Fruit fly (Drosophila melanogaster): ENCODE data around the gene Dhps.

Gene Dhps

DNA sequence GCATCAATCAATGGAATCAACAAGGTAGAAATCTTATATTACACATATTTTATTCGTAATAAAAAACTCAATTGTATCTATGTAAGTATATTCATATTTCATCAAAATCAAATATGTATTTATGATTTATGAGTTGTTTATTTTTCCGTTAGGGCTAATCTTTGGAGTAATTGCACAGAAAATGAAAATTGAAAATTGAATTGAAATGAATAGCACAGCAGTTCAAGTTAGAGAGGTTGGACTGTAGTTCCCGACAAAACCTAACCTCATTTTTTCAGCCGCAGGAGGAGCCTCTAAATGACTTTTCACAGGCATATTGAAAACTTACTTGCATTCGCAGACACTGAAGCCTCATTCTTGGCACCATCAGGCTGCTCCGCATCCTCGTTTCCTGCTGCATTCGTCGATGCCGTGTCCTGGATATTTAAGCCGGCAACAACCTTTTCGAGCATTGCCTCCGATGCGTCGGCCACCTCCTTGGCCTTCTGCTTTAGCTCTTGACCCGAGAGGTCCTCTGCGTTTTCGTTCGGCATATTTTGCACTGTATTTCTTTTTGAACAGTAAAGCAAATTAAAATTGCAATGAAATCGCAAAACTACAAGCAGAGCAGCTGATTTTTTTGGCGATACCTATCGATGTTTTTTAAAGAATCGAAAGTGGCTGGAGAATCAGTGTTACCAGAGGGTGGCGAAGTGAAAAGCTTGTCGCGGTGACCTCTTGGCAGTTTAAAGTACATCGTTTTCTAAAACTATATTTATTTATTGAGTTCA is 20.0 kb upstream of the Dhps start, which contains the start of gene Nmt:
Gene Nmt (minus strand): TSS at position 635 of the 770 bp plus-strand sequence.
- TF ChIP-seq CrebA (GFP tag; optimal IDR thresholded peaks at IDR 0.05; ENCODE audit: borderline replicate concordance) = no peak
- TF ChIP-seq woc (GFP tag; optimal IDR thresholded peaks at IDR 0.05) = peak; percentile 52
- no peak for TF ChIP-seq pan (optimal IDR thresholded peaks at IDR 0.05)
- TF ChIP-seq br (GFP tag; optimal IDR thresholded peaks at IDR 0.05) = no peak
- peak; percentile 1 for TF ChIP-seq h (GFP tag; optimal IDR thresholded peaks at IDR 0.05)
- TF ChIP-seq Hr83 (GFP tag; optimal IDR thresholded peaks at IDR 0.05; ENCODE audit: poor library complexity, severe bottlenecking) = peak; percentile 44
- no peak for TF ChIP-seq lola (GFP tag; optimal IDR thresholded peaks at IDR 0.05)
- TF ChIP-seq Hr78 (GFP tag; optimal IDR thresholded peaks at IDR 0.05) = no peak
- no peak for TF ChIP-seq GATAd (GFP tag; optimal IDR thresholded peaks at IDR 0.05)
- TF ChIP-seq HLH106 (tag; optimal IDR thresholded peaks at IDR 0.05) = no peak
- no peak for TF ChIP-seq Vsx2 (GFP tag; optimal IDR thresholded peaks at IDR 0.05; ENCODE audit: partially characterized antibody)
- TF ChIP-seq OdsH (GFP tag; optimal IDR thresholded peaks at IDR 0.05) = peak; percentile 49
- TF ChIP-seq Dif (GFP tag; optimal IDR thresholded peaks at IDR 0.05; ENCODE audit: partially characterized antibody) = no peak
- no peak for TF ChIP-seq jim (GFP tag; optimal IDR thresholded peaks at IDR 0.05)
- no peak for TF ChIP-seq brk (GFP tag; optimal IDR thresholded peaks at IDR 0.05)
- no peak for TF ChIP-seq dsf (GFP tag; optimal IDR thresholded peaks at IDR 0.05; ENCODE audit: borderline replicate concordance)
- no peak for TF ChIP-seq Dfd (GFP tag; optimal IDR thresholded peaks at IDR 0.05)
- TF ChIP-seq fru (GFP tag; optimal IDR thresholded peaks at IDR 0.05) = no peak
- no peak for TF ChIP-seq sv (GFP tag; optimal IDR thresholded peaks at IDR 0.05)
- no peak for TF ChIP-seq N (GFP tag; optimal IDR thresholded peaks at IDR 0.05)
- TF ChIP-seq CG32264 (GFP tag; optimal IDR thresholded peaks at IDR 0.05) = no peak
- peak in 1 of 2 experiments; percentile 58 for TF ChIP-seq foxo (GFP tag; optimal IDR thresholded peaks at IDR 0.05)
- no peak for TF ChIP-seq Rel (GFP tag; optimal IDR thresholded peaks at IDR 0.05)
- TF ChIP-seq Rel (tag; optimal IDR thresholded peaks at IDR 0.05) = no peak
- no peak for TF ChIP-seq dl (GFP tag; optimal IDR thresholded peaks at IDR 0.05; ENCODE audit: insufficient read depth in 1 of 2, partially characterized antibody in 2 of 2)
- TF ChIP-seq Hnf4 (GFP tag; optimal IDR thresholded peaks at IDR 0.05) = no peak
- no peak for TF ChIP-seq usp (GFP tag; optimal IDR thresholded peaks at IDR 0.05)
- peak; percentile 44 for TF ChIP-seq rgr (GFP tag; optimal IDR thresholded peaks at IDR 0.05)
- peak; percentile 24 for TF ChIP-seq ey (GFP tag; optimal IDR thresholded peaks at IDR 0.05)
- no peak for TF ChIP-seq Abd-B (GFP tag; optimal IDR thresholded peaks at IDR 0.05)
- TF ChIP-seq Myc (optimal IDR thresholded peaks at IDR 0.05) = no peak
- no peak for TF ChIP-seq dmrt93B (GFP tag; optimal IDR thresholded peaks at IDR 0.05)
- no peak for TF ChIP-seq Mio (GFP tag; optimal IDR thresholded peaks at IDR 0.05)
- peak; percentile 30 for TF ChIP-seq psq (GFP tag; optimal IDR thresholded peaks at IDR 0.05)
- TF ChIP-seq Jra (GFP tag; optimal IDR thresholded peaks at IDR 0.05) = no peak
- no peak for TF ChIP-seq tai (GFP tag; optimal IDR thresholded peaks at IDR 0.05)
- no peak for TF ChIP-seq sage (GFP tag; optimal IDR thresholded peaks at IDR 0.05)

DNA sequence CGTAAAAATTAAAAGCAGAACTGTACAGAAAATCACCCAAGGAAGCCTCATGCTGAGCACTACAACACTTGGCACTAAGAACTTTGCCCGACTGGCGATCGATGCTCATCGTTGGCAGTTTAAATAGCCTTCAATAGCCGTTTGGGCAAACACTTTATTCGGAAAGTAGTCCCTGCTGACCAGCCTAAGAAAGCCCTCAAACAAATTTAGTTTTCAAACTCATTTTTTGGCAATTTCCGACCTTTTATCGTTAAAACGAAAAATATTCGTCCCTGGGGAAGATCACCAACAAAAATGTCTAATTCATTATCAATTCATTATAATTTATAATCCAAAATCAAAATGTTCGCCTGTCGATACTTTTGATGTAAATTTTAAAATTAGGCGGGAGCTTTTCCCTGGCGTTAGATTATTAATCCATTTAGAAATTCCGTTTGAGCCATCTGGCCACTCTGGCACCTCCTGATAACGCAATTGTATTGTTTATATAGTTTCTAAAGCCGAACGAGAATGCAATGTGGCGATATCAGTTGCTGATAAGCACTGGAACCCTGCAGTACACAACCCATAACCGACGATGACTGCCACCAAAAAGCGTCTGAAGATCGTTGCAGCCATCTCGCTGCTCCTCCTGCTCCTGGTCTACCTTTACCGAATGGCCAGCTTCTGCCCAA is 17.4 kb upstream of the Dhps start, which contains the start of the genes mthl7 and Uxs:
Gene mthl7 (minus strand): TSS at position 51 of the 674 bp plus-strand sequence.
Gene Uxs (plus strand): TSS at position 460 of the 674 bp plus-strand sequence.
- TF ChIP-seq dmrt93B (GFP tag; optimal IDR thresholded peaks at IDR 0.05) (no peak), Hnf4 (GFP tag; optimal IDR thresholded peaks at IDR 0.05) (no peak), Dif (GFP tag; optimal IDR thresholded peaks at IDR 0.05; ENCODE audit: partially characterized antibody) (no peak), woc (GFP tag; optimal IDR thresholded peaks at IDR 0.05) (no peak), CG9705 (GFP tag; optimal IDR thresholded peaks at IDR 0.05) (no peak), GATAd (GFP tag; optimal IDR thresholded peaks at IDR 0.05) (no peak), Vsx2 (GFP tag; optimal IDR thresholded peaks at IDR 0.05; ENCODE audit: partially characterized antibody) (no peak), Rel (GFP tag; optimal IDR thresholded peaks at IDR 0.05) (no peak), Rel (tag; optimal IDR thresholded peaks at IDR 0.05) (no peak), usp (GFP tag; optimal IDR thresholded peaks at IDR 0.05) (no peak), CrebA (GFP tag; optimal IDR thresholded peaks at IDR 0.05; ENCODE audit: borderline replicate concordance) (no peak), br (GFP tag; optimal IDR thresholded peaks at IDR 0.05) (no peak), N (GFP tag; optimal IDR thresholded peaks at IDR 0.05) (no peak), ey (GFP tag; optimal IDR thresholded peaks at IDR 0.05) (no peak), dsf (GFP tag; optimal IDR thresholded peaks at IDR 0.05; ENCODE audit: borderline replicate concordance) (no peak), rgr (GFP tag; optimal IDR thresholded peaks at IDR 0.05) (no peak), Dfd (GFP tag; optimal IDR thresholded peaks at IDR 0.05) (no peak), Sp1 (GFP tag; optimal IDR thresholded peaks at IDR 0.05) (no peak)

All from whole organism, wandering third instar larva.